Fruit fly (Drosophila melanogaster) whole organism, embryonic: ENCODE results near the gene CG2652.
A peak's percentile ranks its signal among the peaks of the same experiment; 100 is the strongest.

Experiments used
- CG10959 ChIP-seq: fragments of 200-800 bp; sonication (Bioruptor generic); IDR thresholded peaks from 2 replicates; pipeline ENCODE4 v1.3.6; 2022; ENCODE audit warnings: missing biosample characterization, missing genetic modification characterization
- CG11695 ChIP-seq: fragments of 200-800 bp; sonication (Bioruptor generic); IDR thresholded peaks from 3 replicates; pipeline ENCODE4 v1.3.6; 2022; ENCODE audit warnings: missing biosample characterization, missing genetic modification characterization
- CG11723 ChIP-seq: fragments of 200-800 bp; sonication (Bioruptor generic); optimal IDR thresholded peaks from 2 replicates; lab custom pipeline; 2017; ENCODE audit warnings: missing biosample characterization, mild to moderate bottlenecking, missing genetic modification characterization
- CG12071 ChIP-seq: fragments of 200-800 bp; sonication (Bioruptor generic); optimal IDR thresholded peaks from 3 replicates; lab custom pipeline; 2018; ENCODE audit warnings: missing biosample characterization, mild to moderate bottlenecking, missing genetic modification characterization
- CG14965 ChIP-seq: fragments of 200-800 bp; sonication (Bioruptor generic); optimal IDR thresholded peaks from 2 replicates; lab custom pipeline; 2016; ENCODE audit warnings: missing biosample characterization, missing genetic modification characterization, borderline replicate concordance
- CG1603 ChIP-seq: fragments of 200-800 bp; sonication (Bioruptor generic); optimal IDR thresholded peaks from 2 replicates; lab custom pipeline; 2019; ENCODE audit warnings: missing biosample characterization, mild to moderate bottlenecking, missing genetic modification characterization, moderate library complexity
- CG16779 ChIP-seq: fragments of 200-800 bp; sonication (Bioruptor generic); IDR thresholded peaks from 2 replicates; pipeline ENCODE4 v1.3.6; 2022; ENCODE audit warnings: missing biosample characterization, missing genetic modification characterization
- CG16813 ChIP-seq: fragments of 200-800 bp; sonication (Bioruptor generic); IDR thresholded peaks from 3 replicates; pipeline ENCODE4 v1.3.6; 2022; ENCODE audit warnings: missing biosample characterization, missing genetic modification characterization; ENCODE audit not compliant: partially characterized antibody
- CG17612 ChIP-seq: fragments of 200-800 bp; sonication (Bioruptor generic); IDR thresholded peaks from 2 replicates; pipeline ENCODE4 v1.3.6; 2022; ENCODE audit warnings: missing biosample characterization, missing genetic modification characterization
- CG18262 ChIP-seq: fragments of 200-800 bp; optimal IDR thresholded peaks from 3 replicates; lab custom pipeline; 2019; ENCODE audit warnings: missing biosample characterization, mild to moderate bottlenecking, missing genetic modification characterization, moderate library complexity
- CG2712 ChIP-seq: fragments of 200-800 bp; optimal IDR thresholded peaks from 3 replicates; lab custom pipeline; 2019; ENCODE audit warnings: missing biosample characterization, mild to moderate bottlenecking, missing genetic modification characterization, moderate library complexity
- CG2875 ChIP-seq: fragments of 200-800 bp; sonication (Bioruptor generic); optimal IDR thresholded peaks from 2 replicates; lab custom pipeline; 2017; ENCODE audit warnings: missing biosample characterization, mild to moderate bottlenecking, missing genetic modification characterization, missing genetic modification reagents
- CG6254 ChIP-seq: fragments of 200-800 bp; sonication (Bioruptor generic); optimal IDR thresholded peaks from 3 replicates; lab custom pipeline; 2017; ENCODE audit warnings: mild to moderate bottlenecking, missing biosample characterization, missing genetic modification reagents, missing genetic modification characterization
- CG6765 ChIP-seq: fragments of 200-800 bp; sonication (Bioruptor generic); optimal IDR thresholded peaks from 3 replicates; lab custom pipeline; 2017; ENCODE audit warnings: missing biosample characterization, mild to moderate bottlenecking, missing genetic modification characterization
- CG7839 ChIP-seq: fragments of 200-800 bp; sonication (Bioruptor generic); optimal IDR thresholded peaks from 3 replicates; lab custom pipeline; 2018; ENCODE audit warnings: missing biosample characterization, mild to moderate bottlenecking, missing genetic modification characterization, moderate library complexity
- CG9797 ChIP-seq: fragments of 200-800 bp; sonication (Bioruptor generic); optimal IDR thresholded peaks from 3 replicates; lab custom pipeline; 2018; ENCODE audit warnings: missing biosample characterization, mild to moderate bottlenecking, missing genetic modification characterization
- Chrac-16 ChIP-seq: fragments of 200-800 bp; sonication (Bioruptor generic); optimal IDR thresholded peaks from 3 replicates; lab custom pipeline; 2016; ENCODE audit warnings: missing biosample characterization, missing genetic modification characterization
- D19A ChIP-seq: fragments of 200-800 bp; optimal IDR thresholded peaks from 3 replicates; lab custom pipeline; 2019; ENCODE audit warnings: missing biosample characterization, mild to moderate bottlenecking, missing genetic modification characterization, moderate library complexity
- Dad ChIP-seq: fragments of 200-800 bp; sonication (Bioruptor generic); optimal IDR thresholded peaks from 3 replicates; lab custom pipeline; 2016; ENCODE audit warnings: missing biosample characterization, missing genetic modification characterization
- Deaf1 ChIP-seq: fragments of 200-800 bp; optimal IDR thresholded peaks from 3 replicates; lab custom pipeline; 2019; ENCODE audit warnings: missing biosample characterization, mild to moderate bottlenecking, missing genetic modification characterization, moderate library complexity
- Drgx ChIP-seq: fragments of 200-800 bp; sonication (Bioruptor generic); IDR thresholded peaks from 2 replicates; pipeline ENCODE4 v1.3.6; 2022; ENCODE audit warnings: missing biosample characterization, missing genetic modification characterization
- Hmr ChIP-seq: fragments of 200-800 bp; sonication (Bioruptor generic); optimal IDR thresholded peaks from 3 replicates; lab custom pipeline; 2017; ENCODE audit warnings: mild to moderate bottlenecking, missing biosample characterization, missing genetic modification reagents, missing genetic modification characterization
- Nf-YB ChIP-seq: fragments of 200-800 bp; sonication (Bioruptor generic); optimal IDR thresholded peaks from 3 replicates; lab custom pipeline; 2019; ENCODE audit warnings: missing biosample characterization, mild to moderate bottlenecking, missing genetic modification characterization, moderate library complexity
- Sry-δ ChIP-seq: fragments of 200-800 bp; sonication (Bioruptor generic); optimal IDR thresholded peaks from 2 replicates; lab custom pipeline; 2016; ENCODE audit warnings: missing biosample characterization, missing genetic modification characterization
- Stat92E ChIP-seq, 3 experiments: fragments of >200 bp in 2 of 3; fragments of 200-800 bp in 1 of 3; sonication (Bioruptor generic) in 1 of 3; optimal IDR thresholded peaks; 2 replicates each; lab custom pipeline; 2017 to 2019; ENCODE audit warnings: missing biosample characterization in 3 of 3, missing genetic modification characterization in 3 of 3, mild to moderate bottlenecking in 1 of 3, moderate library complexity in 1 of 3
- Taf1 ChIP-seq: fragments of 200-800 bp; sonication (Bioruptor generic); IDR thresholded peaks from 2 replicates; pipeline ENCODE4 v1.3.6; 2022; ENCODE audit warnings: missing biosample characterization, missing genetic modification characterization
- Usf ChIP-seq: fragments of 200-800 bp; sonication (Bioruptor generic); optimal IDR thresholded peaks from 2 replicates; lab custom pipeline; 2017; ENCODE audit warnings: missing genotype, missing biosample characterization, missing genetic modification characterization
- ara ChIP-seq: fragments of 200-800 bp; sonication (Bioruptor generic); IDR thresholded peaks from 2 replicates; pipeline ENCODE4 v1.3.6; 2022; ENCODE audit warnings: missing biosample characterization, missing genetic modification characterization
- chinmo ChIP-seq: fragments of 200-800 bp; sonication (Bioruptor generic); IDR thresholded peaks from 4 replicates; pipeline ENCODE4 v1.3.6; 2022; ENCODE audit warnings: missing biosample characterization, missing genetic modification characterization; ENCODE audit not compliant: partially characterized antibody
- ci ChIP-seq: fragments of 200-800 bp; sonication (Bioruptor generic); IDR thresholded peaks from 3 replicates; pipeline ENCODE4 v1.3.6; 2022; ENCODE audit warnings: missing biosample characterization, missing genetic modification characterization
- gem ChIP-seq: fragments of 200-800 bp; sonication (Bioruptor generic); optimal IDR thresholded peaks from 2 replicates; lab custom pipeline; 2019; ENCODE audit warnings: missing biosample characterization, mild to moderate bottlenecking, missing genetic modification characterization, moderate library complexity
- h ChIP-seq: fragments of >200 bp; optimal IDR thresholded peaks from 2 replicates; lab custom pipeline; 2017
- ham ChIP-seq: fragments of 200-800 bp; sonication (Bioruptor generic); IDR thresholded peaks from 2 replicates; pipeline ENCODE4 v1.3.6; 2022; ENCODE audit warnings: missing biosample characterization, missing genetic modification characterization
- hkb ChIP-seq, 2 experiments: fragments of 200-800 bp in 1 of 2; fragments of >200 bp in 1 of 2; sonication (Bioruptor generic) in 1 of 2; IDR thresholded peaks in 1 of 2; optimal IDR thresholded peaks in 1 of 2; 2 replicates each; pipeline versions ENCODE4 v1.3.6 to Lab custom; 2017 to 2022; ENCODE audit warnings: missing biosample characterization in 1 of 2, missing genetic modification characterization in 1 of 2
- klu ChIP-seq: fragments of 200-800 bp; sonication (Bioruptor generic); IDR thresholded peaks from 2 replicates; pipeline ENCODE4 v1.3.6; 2022; ENCODE audit warnings: missing biosample characterization, missing genetic modification characterization
- lov ChIP-seq, 2 experiments: fragments of 200-800 bp in 1 of 2; fragments of >200 bp in 1 of 2; sonication (Bioruptor generic) in 1 of 2; IDR thresholded peaks in 1 of 2; optimal IDR thresholded peaks in 1 of 2; 2 replicates in 1 of 2; 3 replicates in 1 of 2; pipeline versions ENCODE4 v1.3.6 to Lab custom; 2017 to 2022; ENCODE audit warnings: missing biosample characterization in 1 of 2, missing genetic modification characterization in 1 of 2
- nau ChIP-seq: fragments of 200-800 bp; sonication (Bioruptor generic); optimal IDR thresholded peaks from 3 replicates; lab custom pipeline; 2017; ENCODE audit warnings: missing biosample characterization, mild to moderate bottlenecking, missing genetic modification characterization, missing genetic modification reagents
- nom ChIP-seq: fragments of 200-800 bp; sonication (Bioruptor generic); optimal IDR thresholded peaks from 2 replicates; lab custom pipeline; 2017; ENCODE audit warnings: missing biosample characterization, missing genetic modification characterization, mild to moderate bottlenecking, moderate library complexity, missing genetic modification reagents
- oc ChIP-seq: fragments of 200-800 bp; sonication (Bioruptor generic); optimal IDR thresholded peaks from 2 replicates; lab custom pipeline; 2018; ENCODE audit warnings: missing biosample characterization, mild to moderate bottlenecking, missing genetic modification characterization, moderate library complexity
- onecut ChIP-seq: fragments of 200-800 bp; sonication (Bioruptor generic); IDR thresholded peaks from 2 replicates; pipeline ENCODE4 v1.3.6; 2022; ENCODE audit warnings: missing biosample characterization, missing genetic modification characterization
- phol ChIP-seq: fragments of 200-800 bp; sonication (Bioruptor generic); optimal IDR thresholded peaks from 3 replicates; lab custom pipeline; 2018; ENCODE audit warnings: missing biosample characterization, mild to moderate bottlenecking, missing genetic modification characterization, moderate library complexity
- row ChIP-seq: fragments of 200-800 bp; sonication (Bioruptor generic); IDR thresholded peaks from 3 replicates; pipeline ENCODE4 v1.3.6; 2022; ENCODE audit warnings: missing biosample characterization, missing genetic modification characterization
- schlank ChIP-seq: fragments of 200-800 bp; sonication (Bioruptor generic); optimal IDR thresholded peaks from 2 replicates; lab custom pipeline; 2018; ENCODE audit warnings: missing biosample characterization, mild to moderate bottlenecking, missing genetic modification characterization
- sd ChIP-seq: fragments of 200-800 bp; sonication (Bioruptor generic); optimal IDR thresholded peaks from 3 replicates; lab custom pipeline; 2018; ENCODE audit warnings: missing biosample characterization, mild to moderate bottlenecking, missing genetic modification characterization, moderate library complexity
- sens-2 ChIP-seq: fragments of 200-800 bp; sonication (Bioruptor generic); IDR thresholded peaks from 2 replicates; pipeline ENCODE4 v1.3.6; 2022; ENCODE audit warnings: missing biosample characterization, missing genetic modification characterization
- zf30C ChIP-seq: fragments of 200-800 bp; sonication (Bioruptor generic); optimal IDR thresholded peaks from 3 replicates; lab custom pipeline; 2018; ENCODE audit warnings: missing biosample characterization, mild to moderate bottlenecking, missing genetic modification characterization
- zfh1 ChIP-seq: fragments of 200-800 bp; sonication (Bioruptor generic); IDR thresholded peaks from 3 replicates; pipeline ENCODE4 v1.3.6; 2022; ENCODE audit warnings: missing biosample characterization, missing genetic modification characterization

The CG2652 gene

dm6 chrX:2659430-2660075 is 23.2 kb downstream of the CG2652 start (continued):
- peak; percentile 93 for TF ChIP-seq CG14965 (GFP tag; lab: Kevin White, UChicago)
- peak; percentile 27 for TF ChIP-seq D19A (tag; lab: Kevin White, UChicago)
- 0 out of 3 replicates have a peak, but pooled peaks have one; percentile 19 for TF ChIP-seq row (GFP tag; lab: Robert Waterston, UW)
- no peak for TF ChIP-seq lov (optimal IDR thresholded peaks at IDR 0.05; lab: Kevin White, UChicago)
- 0 out of 3 replicates have a peak, but pooled peaks have one; percentile 50 for TF ChIP-seq lov (GFP tag; IDR thresholded peaks at IDR 0.05; lab: Robert Waterston, UW)
- 0 out of 3 replicates have a peak, but pooled peaks have one; percentile 3 for TF ChIP-seq zfh1
- TF ChIP-seq CG1603 (tag; lab: Kevin White, UChicago) = no peak
- no peak for TF ChIP-seq CG6765 (GFP tag; lab: Kevin White, UChicago)
- TF ChIP-seq h (lab: Kevin White, UChicago) = peak; percentile 68
- TF ChIP-seq phol (tag; lab: Kevin White, UChicago) = peak; percentile 16
- TF ChIP-seq Usf (GFP tag; lab: Kevin White, UChicago) = no peak
- TF ChIP-seq gem (tag; lab: Kevin White, UChicago) = peak; percentile 2
- TF ChIP-seq CG2712 (tag; lab: Kevin White, UChicago) = peak; percentile 3
- no peak for TF ChIP-seq oc (tag; lab: Kevin White, UChicago)
- no peak for TF ChIP-seq hkb (optimal IDR thresholded peaks at IDR 0.05; lab: Kevin White, UChicago)
- TF ChIP-seq hkb (GFP tag; IDR thresholded peaks at IDR 0.05; lab: Robert Waterston, UW) = no peak
- TF ChIP-seq ci (GFP tag; lab: Robert Waterston, UW) = peak; percentile 61; the same call in 2 of the 3 replicates
- TF ChIP-seq zf30C (GFP tag; lab: Kevin White, UChicago) = peak; percentile 61
- no peak for TF ChIP-seq CG9797
- no peak for TF ChIP-seq CG16779 (GFP tag; lab: Robert Waterston, UW)
- TF ChIP-seq sens-2 (GFP tag; lab: Robert Waterston, UW) = 0 out of 2 replicates have a peak, but pooled peaks have one; percentile 18
- TF ChIP-seq onecut = peak; percentile 37
- peak; percentile 58 for TF ChIP-seq Drgx (GFP tag; lab: Robert Waterston, UW)
- no peak for TF ChIP-seq ham
- no peak for TF ChIP-seq klu (GFP tag; lab: Robert Waterston, UW)
- TF ChIP-seq Deaf1 (tag; lab: Kevin White, UChicago) = no peak
- peak; percentile 6 for TF ChIP-seq CG18262 (tag; lab: Kevin White, UChicago)
- TF ChIP-seq nom (GFP tag; lab: Kevin White, UChicago) = peak; percentile 23
- TF ChIP-seq CG11723 (GFP tag; lab: Kevin White, UChicago) = no peak
- TF ChIP-seq CG10959 (GFP tag; lab: Robert Waterston, UW) = 0 out of 2 replicates have a peak, but pooled peaks have one; percentile 23
- peak; percentile 9 for TF ChIP-seq CG7839
- no peak for TF ChIP-seq Dad (GFP tag; lab: Kevin White, UChicago)

dm6 chrX:2658258-2658853 is 24.4 kb downstream of the CG2652 start:
- no peak for TF ChIP-seq CG17612 (GFP tag; lab: Robert Waterston, UW)
- TF ChIP-seq CG12071 (GFP tag; lab: Kevin White, UChicago) = peak; percentile 21
- no peak for TF ChIP-seq schlank (tag; lab: Kevin White, UChicago)
- TF ChIP-seq CG11695 (GFP tag; lab: Robert Waterston, UW) = 0 out of 3 replicates have a peak, but pooled peaks have one; percentile 22
- TF ChIP-seq Nf-YB (GFP tag; lab: Kevin White, UChicago) = no peak
- no peak for TF ChIP-seq ara (GFP tag; lab: Robert Waterston, UW)
- TF ChIP-seq CG16813 (GFP tag; lab: Robert Waterston, UW) = no peak
- TF ChIP-seq Chrac-16 (GFP tag; lab: Kevin White, UChicago) = no peak
- peak in 1 of 3 experiments; percentile 9 for TF ChIP-seq Stat92E (GFP tag; optimal IDR thresholded peaks at IDR 0.05; lab: Kevin White, UChicago)
- TF ChIP-seq Sry-δ (GFP tag; lab: Kevin White, UChicago) = no peak
- TF ChIP-seq sd = peak; percentile 73
- no peak for TF ChIP-seq Taf1 (GFP tag; lab: Robert Waterston, UW)
- no peak for TF ChIP-seq CG6254 (GFP tag; lab: Kevin White, UChicago)
- peak; percentile 71 for TF ChIP-seq nom (GFP tag; lab: Kevin White, UChicago)
- TF ChIP-seq chinmo = peak; percentile 93
- TF ChIP-seq nau (GFP tag; lab: Kevin White, UChicago) = no peak
- TF ChIP-seq CG2875 (GFP tag; lab: Kevin White, UChicago) = no peak
- no peak for TF ChIP-seq Hmr (GFP tag; lab: Kevin White, UChicago)
- no peak for TF ChIP-seq oc (tag; lab: Kevin White, UChicago)
- TF ChIP-seq phol (tag; lab: Kevin White, UChicago) = no peak
